Fruit fly (Drosophila melanogaster): ENCODE results near the gene CG15534.

Gene CG15534

DNA sequence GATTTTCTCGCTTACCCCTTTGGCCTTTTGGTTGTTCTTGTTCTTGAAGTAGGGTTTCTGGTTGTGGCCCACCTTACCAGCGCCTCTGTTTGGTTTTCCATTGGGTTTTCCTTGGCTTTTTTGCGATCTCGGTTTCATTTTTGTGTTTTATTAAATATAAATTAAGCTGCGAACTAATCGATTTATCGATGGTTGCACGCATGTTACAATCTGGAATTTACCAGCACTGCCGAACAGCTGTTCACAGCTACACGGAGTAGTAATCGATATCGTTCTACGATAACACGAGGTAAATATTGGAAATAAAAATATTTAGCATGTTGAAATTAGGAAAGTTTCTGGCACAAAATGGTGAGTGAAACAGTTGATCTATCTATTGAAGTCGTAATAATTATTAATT, 8.2 kb upstream of the CG15534 start, which contains the start of the genes CG15535 and mRpS18C:
TSS of gene CG15535 (minus strand) at position 235 of the 400 bp plus-strand sequence.
TSS of gene mRpS18C (plus strand) at position 280 of the 400 bp plus-strand sequence.
- TF ChIP-seq Gug (GFP tag; IDR thresholded peaks at IDR 0.05) (no peak), CG11902 (GFP tag; optimal IDR thresholded peaks at IDR 0.05) (no peak), Lpt (GFP tag; optimal IDR thresholded peaks at IDR 0.05) (no peak), esn (GFP tag; optimal IDR thresholded peaks at IDR 0.05) (peak; percentile 7), achi (GFP tag; optimal IDR thresholded peaks at IDR 0.05) (no peak), CG11294 (GFP tag; IDR thresholded peaks at IDR 0.05) (no peak), Smox (GFP tag; optimal IDR thresholded peaks at IDR 0.05) (no peak), CG6808 (GFP tag; optimal IDR thresholded peaks at IDR 0.05) (no peak), CG10669 (GFP tag; optimal IDR thresholded peaks at IDR 0.05) (no peak), eg (GFP tag; IDR thresholded peaks at IDR 0.05) (no peak), CG6163 (GFP tag; IDR thresholded peaks at IDR 0.05) (0 out of 3 replicates have a peak, but pooled peaks have one; percentile 17), Hr39 (GFP tag; optimal IDR thresholded peaks at IDR 0.05) (no peak), CG10631 (GFP tag; optimal IDR thresholded peaks at IDR 0.05) (no peak), CG8319 (GFP tag; optimal IDR thresholded peaks at IDR 0.05) (no peak), fd59A (GFP tag; optimal IDR thresholded peaks at IDR 0.05) (no peak), lz (GFP tag; optimal IDR thresholded peaks at IDR 0.05) (peak; percentile 2), OdsH (GFP tag; optimal IDR thresholded peaks at IDR 0.05) (no peak), Sox102F (GFP tag; optimal IDR thresholded peaks at IDR 0.05) (no peak), CG15336 (GFP tag; IDR thresholded peaks at IDR 0.05) (no peak), spab (GFP tag; optimal IDR thresholded peaks at IDR 0.05) (no peak), Eip78C (GFP tag) (peak; percentile 60), CG4318 (GFP tag; optimal IDR thresholded peaks at IDR 0.05) (no peak), topi (GFP tag; optimal IDR thresholded peaks at IDR 0.05) (peak; percentile 9)

DNA sequence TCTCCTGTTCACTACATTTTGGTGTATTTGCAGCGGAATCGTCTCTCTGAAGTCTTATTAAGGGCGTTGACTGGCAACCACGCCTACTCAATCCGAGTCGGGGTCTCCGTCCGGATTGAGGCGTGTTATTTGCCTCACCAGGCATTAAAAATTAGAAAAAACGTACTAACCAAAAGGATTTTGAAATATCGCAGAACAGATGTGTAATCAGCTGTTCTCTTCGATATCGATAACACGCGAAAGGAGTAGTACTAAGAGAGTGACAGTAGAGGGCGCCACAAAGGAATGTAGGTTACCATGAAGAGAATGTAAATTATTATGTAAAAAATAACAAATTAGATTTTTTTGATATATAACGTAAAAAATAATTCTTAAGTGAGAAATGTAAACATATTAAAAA, 6.9 kb upstream of the CG15534 start, which contains the start of gene CG15536:
TSS of gene CG15536 (minus strand) at position 170 of the 400 bp plus-strand sequence.
- TF ChIP-seq esn (GFP tag; optimal IDR thresholded peaks at IDR 0.05) = peak; percentile 15
- TF ChIP-seq Eip78C (GFP tag) = peak; percentile 14
- TF ChIP-seq Eip93F (GFP tag; optimal IDR thresholded peaks at IDR 0.05) = no peak

DNA sequence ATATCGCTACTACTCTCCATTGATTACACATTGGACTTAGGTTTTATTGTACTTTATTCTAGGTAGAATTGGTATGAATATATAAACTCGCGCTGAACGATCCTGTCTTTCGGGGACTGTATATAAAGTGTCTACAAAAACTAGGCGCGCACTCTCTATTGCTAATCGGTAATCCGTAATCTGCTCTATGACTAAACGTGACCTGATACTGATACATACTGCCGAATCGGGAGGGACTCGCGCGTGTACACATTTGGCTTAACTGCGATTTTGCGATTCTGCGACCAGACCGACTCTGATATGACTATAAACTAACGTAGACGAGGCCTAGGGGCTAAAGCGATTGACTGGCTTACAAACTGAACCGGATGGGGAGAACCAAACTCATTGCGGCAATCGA, 6.2 kb upstream of the CG15534 start:
- no peak for TF ChIP-seq CG6163 (GFP tag; IDR thresholded peaks at IDR 0.05)

- TF ChIP-seq CG8119 (GFP tag; IDR thresholded peaks at IDR 0.05) (no peak), svp (GFP tag) (peak; percentile 99), Hr4 (GFP tag; optimal IDR thresholded peaks at IDR 0.05) (no peak), CG10631 (GFP tag; optimal IDR thresholded peaks at IDR 0.05) (no peak), CG6163 (GFP tag; IDR thresholded peaks at IDR 0.05) (no peak), dsx (GFP tag; optimal IDR thresholded peaks at IDR 0.05; ENCODE audit: poor library complexity, severe bottlenecking) (peak; percentile 96), vri (GFP tag; optimal IDR thresholded peaks at IDR 0.05) (no peak), net (GFP tag; optimal IDR thresholded peaks at IDR 0.05) (no peak), CG11902 (GFP tag; optimal IDR thresholded peaks at IDR 0.05) (no peak), CG6808 (GFP tag; optimal IDR thresholded peaks at IDR 0.05) (no peak), CG6854 (GFP tag; optimal IDR thresholded peaks at IDR 0.05) (no peak), lz (GFP tag; optimal IDR thresholded peaks at IDR 0.05) (no peak), ss (GFP tag; optimal IDR thresholded peaks at IDR 0.05) (no peak), spab (GFP tag; optimal IDR thresholded peaks at IDR 0.05) (no peak), Sox15 (GFP tag; optimal IDR thresholded peaks at IDR 0.05) (no peak), Hr39 (GFP tag; optimal IDR thresholded peaks at IDR 0.05) (no peak), CG3919 (GFP tag; optimal IDR thresholded peaks at IDR 0.05) (no peak), Eip78C (GFP tag) (peak; percentile 0), CG34406 (GFP tag; optimal IDR thresholded peaks at IDR 0.05) (no peak), CG8632 (GFP tag; optimal IDR thresholded peaks at IDR 0.05) (no peak), fd59A (GFP tag; optimal IDR thresholded peaks at IDR 0.05) (no peak), eg (GFP tag; IDR thresholded peaks at IDR 0.05) (no peak)
Observed at dm6 chr3R:30426626-30427025, 5.2 kb upstream of the CG15534 start.
